Worm (Caenorhabditis elegans) whole organism, mixed stage, embryonic: Measurements from ENCODE around the gene C55A6.7.

ENCODE experiments used
- M03D4.4 ChIP-seq: sonication (generic microtip); optimal IDR thresholded peaks from 2 replicates; lab custom pipeline; 2017; ENCODE audit warnings: mild to moderate bottlenecking, missing genetic modification characterization, missing compliant biosample characterization
- blmp-1 ChIP-seq: fragments of 150-350 bp; optimal IDR thresholded peaks from 2 replicates; lab custom pipeline; 2014; ENCODE audit warnings: missing biosample characterization, missing genetic modification characterization
- ceh-43 ChIP-seq: fragments of 200-800 bp; sonication (Bioruptor generic); optimal IDR thresholded peaks from 2 replicates; lab custom pipeline; 2018; ENCODE audit warnings: mild to moderate bottlenecking, missing genetic modification characterization, moderate library complexity, missing compliant biosample characterization
- ces-1 ChIP-seq: fragments of 150-350 bp; optimal IDR thresholded peaks from 2 replicates; lab custom pipeline; 2014; ENCODE audit warnings: missing biosample characterization, missing genetic modification reagents, missing genetic modification characterization
- lin-13 ChIP-seq: fragments of 150-350 bp; optimal IDR thresholded peaks from 2 replicates; lab custom pipeline; 2014; ENCODE audit warnings: missing biosample characterization, missing genetic modification characterization
- lsy-2 ChIP-seq: fragments of 150-350 bp; optimal IDR thresholded peaks from 2 replicates; lab custom pipeline; 2014; ENCODE audit warnings: missing biosample characterization, missing genetic modification characterization
- nhr-12 ChIP-seq: fragments of 150-350 bp; optimal IDR thresholded peaks from 2 replicates; lab custom pipeline; 2014; ENCODE audit warnings: missing biosample characterization, missing genetic modification characterization
- nhr-237 ChIP-seq: fragments of 150-350 bp; optimal IDR thresholded peaks from 2 replicates; lab custom pipeline; 2014; ENCODE audit warnings: missing biosample characterization, missing genetic modification characterization
- nhr-28 ChIP-seq: fragments of 150-350 bp; optimal IDR thresholded peaks from 2 replicates; lab custom pipeline; 2014; ENCODE audit warnings: missing biosample characterization, missing genetic modification characterization
- nhr-76 ChIP-seq: sonication (generic microtip); optimal IDR thresholded peaks from 2 replicates; lab custom pipeline; 2017; ENCODE audit warnings: missing biosample characterization, missing genetic modification characterization
- pha-4 ChIP-seq: fragments of 150-350 bp; optimal IDR thresholded peaks from 2 replicates; lab custom pipeline; 2018; ENCODE audit warnings: missing biosample characterization, missing genetic modification reagents, missing genetic modification characterization
- sptf-1 ChIP-seq: sonication (generic microtip); optimal IDR thresholded peaks from 2 replicates; lab custom pipeline; 2017; ENCODE audit warnings: mild to moderate bottlenecking, missing genetic modification characterization, moderate library complexity, missing compliant biosample characterization
- unc-39 ChIP-seq: fragments of 150-350 bp; optimal IDR thresholded peaks from 2 replicates; lab custom pipeline; 2014; ENCODE audit warnings: missing biosample characterization, missing genetic modification characterization
- unc-62 ChIP-seq: fragments of 150-350 bp; optimal IDR thresholded peaks from 2 replicates; lab custom pipeline; 2014; ENCODE audit warnings: missing biosample characterization, missing genetic modification reagents, missing genetic modification characterization

ce11 chrV:11479406-11479805 lies 40.9 kb downstream of the C55A6.7 start, which contains the start of gene T11F9.22:
- no peak for TF ChIP-seq lsy-2
- TF ChIP-seq M03D4.4 (tag; lab: Kevin White, UChicago) = no peak
- no peak for TF ChIP-seq lin-13 (tag; lab: Kevin White, UChicago)
- TF ChIP-seq blmp-1 = no peak
- no peak for TF ChIP-seq sptf-1 (tag; lab: Kevin White, UChicago)
- no peak for TF ChIP-seq nhr-12 (tag; lab: Kevin White, UChicago)
- TF ChIP-seq ceh-43 = no peak
- TF ChIP-seq nhr-237 (tag; lab: Kevin White, UChicago) = no peak
- no peak for TF ChIP-seq unc-39 (tag; lab: Kevin White, UChicago)
- TF ChIP-seq pha-4 (tag; lab: Kevin White, UChicago) = no peak
- no peak for TF ChIP-seq nhr-28 (tag; lab: Kevin White, UChicago)
- no peak for TF ChIP-seq ces-1 (GFP tag; lab: Kevin White, UChicago)
- TF ChIP-seq nhr-76 (tag; lab: Kevin White, UChicago) = no peak
- no peak for TF ChIP-seq unc-62
